Fruit fly (Drosophila melanogaster) whole organism, adult: ENCODE measurements around the gene CG9674.

Experiments used
- CG11617 ChIP-seq: fragments of 200-800 bp; sonication (Bioruptor generic); optimal IDR thresholded peaks from 2 replicates; lab custom pipeline; 2017; ENCODE audit warnings: mild to moderate bottlenecking, missing biosample characterization, missing genetic modification reagents, missing genetic modification characterization
- CG12768 ChIP-seq: fragments of 200-800 bp; sonication (Bioruptor generic); optimal IDR thresholded peaks from 2 replicates; lab custom pipeline; 2017; ENCODE audit warnings: missing biosample characterization, missing genetic modification characterization, mild to moderate bottlenecking, moderate library complexity, missing genetic modification reagents
- CG14711 ChIP-seq: fragments of 200-800 bp; sonication (Bioruptor generic); optimal IDR thresholded peaks from 2 replicates; lab custom pipeline; 2018; ENCODE audit warnings: missing biosample characterization, mild to moderate bottlenecking, missing genetic modification characterization, moderate library complexity
- CG1620 ChIP-seq: fragments of 200-800 bp; sonication (Bioruptor generic); optimal IDR thresholded peaks from 2 replicates; lab custom pipeline; 2016; ENCODE audit warnings: missing biosample characterization, missing genetic modification characterization
- CG33017 ChIP-seq: fragments of 200-800 bp; sonication (Bioruptor generic); optimal IDR thresholded peaks from 2 replicates; lab custom pipeline; 2018; ENCODE audit warnings: missing biosample characterization, mild to moderate bottlenecking, missing genetic modification characterization, moderate library complexity
- CG5204 ChIP-seq: fragments of 200-800 bp; sonication (Bioruptor generic); optimal IDR thresholded peaks from 2 replicates; lab custom pipeline; 2016; ENCODE audit warnings: missing biosample characterization, missing genetic modification characterization
- CG7045 ChIP-seq: fragments of 200-800 bp; sonication (Bioruptor generic); optimal IDR thresholded peaks from 2 replicates; lab custom pipeline; 2017; ENCODE audit warnings: missing biosample characterization, mild to moderate bottlenecking, missing genetic modification characterization
- CG7101 ChIP-seq: fragments of 200-800 bp; sonication (Bioruptor generic); optimal IDR thresholded peaks from 2 replicates; lab custom pipeline; 2018; ENCODE audit warnings: missing biosample characterization, mild to moderate bottlenecking, missing genetic modification characterization, moderate library complexity
- Clk ChIP-seq: fragments of 200-800 bp; sonication (Bioruptor generic); optimal IDR thresholded peaks from 2 replicates; lab custom pipeline; 2017; ENCODE audit warnings: missing biosample characterization, missing genetic modification characterization
- Crg-1 ChIP-seq: fragments of 200-800 bp; sonication (Bioruptor generic); optimal IDR thresholded peaks from 2 replicates; lab custom pipeline; 2016; ENCODE audit warnings: missing biosample characterization, missing genetic modification characterization
- Hr96 ChIP-seq: fragments of 200-800 bp; sonication (Bioruptor generic); optimal IDR thresholded peaks from 2 replicates; lab custom pipeline; 2016; ENCODE audit warnings: missing biosample characterization, missing genetic modification characterization
- Mnt ChIP-seq: fragments of 200-800 bp; sonication (Bioruptor generic); optimal IDR thresholded peaks from 2 replicates; lab custom pipeline; 2016; ENCODE audit warnings: missing biosample characterization, mild to moderate bottlenecking, missing genetic modification characterization
- bab1 ChIP-seq: fragments of 200-800 bp; sonication (Bioruptor generic); optimal IDR thresholded peaks from 3 replicates; lab custom pipeline; 2019; ENCODE audit warnings: missing biosample characterization, mild to moderate bottlenecking, missing genetic modification characterization, moderate library complexity
- cic ChIP-seq: fragments of 200-800 bp; sonication (Bioruptor generic); optimal IDR thresholded peaks from 2 replicates; lab custom pipeline; 2017; ENCODE audit warnings: missing biosample characterization, mild to moderate bottlenecking, missing genetic modification characterization, moderate library complexity
- cnc ChIP-seq, 2 experiments: fragments of >200 bp; optimal IDR thresholded peaks; 2 replicates each; lab custom pipeline; 2017
- kay ChIP-seq: fragments of 200-800 bp; sonication (Bioruptor generic); peaks from one replicate; lab custom pipeline; 2016; ENCODE audit warnings: missing biosample characterization, missing genetic modification characterization, borderline replicate concordance
- ovo ChIP-seq: fragments of 200-800 bp; sonication (Bioruptor generic); optimal IDR thresholded peaks from 2 replicates; lab custom pipeline; 2016; ENCODE audit warnings: missing biosample characterization, missing genetic modification characterization
- pad ChIP-seq: fragments of 200-800 bp; sonication (Bioruptor generic); optimal IDR thresholded peaks from 3 replicates; lab custom pipeline; 2017; ENCODE audit warnings: missing biosample characterization, missing genetic modification characterization, mild to moderate bottlenecking, moderate library complexity, missing genetic modification reagents
- tj ChIP-seq: fragments of 200-800 bp; sonication (Bioruptor generic); optimal IDR thresholded peaks from 3 replicates; lab custom pipeline; 2017; ENCODE audit warnings: missing biosample characterization, mild to moderate bottlenecking, missing genetic modification characterization, moderate library complexity
- toe ChIP-seq: fragments of 200-800 bp; sonication (Bioruptor generic); optimal IDR thresholded peaks from 2 replicates; lab custom pipeline; 2016; ENCODE audit warnings: missing biosample characterization, missing genetic modification characterization

Gene CG9674

DNA sequence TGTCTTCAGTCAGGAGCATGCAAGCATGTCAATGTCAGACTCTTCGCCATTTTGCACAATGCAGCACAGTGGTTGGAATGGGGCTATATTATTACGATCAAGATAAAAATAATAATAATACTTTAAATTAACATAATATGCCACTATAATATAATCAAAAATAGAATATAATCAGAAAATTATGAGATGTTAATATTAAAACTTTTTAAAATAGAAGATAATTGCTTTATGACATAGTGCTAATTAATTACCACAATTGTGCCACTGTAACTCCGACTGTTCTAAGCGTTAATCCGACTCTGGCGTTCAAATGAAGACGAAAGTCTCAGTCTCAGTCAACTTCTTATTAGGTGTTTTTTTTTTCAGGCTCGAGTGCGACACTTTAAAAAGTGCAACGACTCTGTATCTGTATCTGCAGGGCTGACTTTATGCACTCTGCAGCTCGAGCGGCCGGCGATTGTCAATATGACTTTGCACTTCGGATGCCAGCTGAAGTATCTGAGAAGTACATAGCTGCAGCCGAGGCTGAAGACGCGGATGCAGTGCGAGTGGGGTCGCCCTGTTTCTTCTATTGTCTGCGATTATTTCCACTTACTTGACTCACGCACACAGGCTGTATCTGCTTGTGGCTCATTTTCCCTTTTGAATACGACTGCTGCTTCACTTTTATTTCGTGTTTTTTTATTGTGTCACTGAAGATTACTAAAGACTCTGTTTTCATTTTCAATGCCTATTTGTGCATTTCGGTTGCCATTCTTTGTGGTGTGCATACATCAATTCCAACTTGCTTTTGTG lies 45.1 kb downstream of the CG9674 start:
- TF ChIP-seq CG7101 (tag; lab: Kevin White, UChicago) (no peak), Mnt (GFP tag; lab: Kevin White, UChicago) (no peak), cnc (optimal IDR thresholded peaks at IDR 0.05; lab: Kevin White, UChicago) (no peak), bab1 (GFP tag; lab: Kevin White, UChicago) (no peak), CG5204 (GFP tag; lab: Kevin White, UChicago) (no peak), Hr96 (GFP tag; lab: Kevin White, UChicago) (no peak), CG33017 (tag; lab: Kevin White, UChicago) (no peak), tj (GFP tag; lab: Kevin White, UChicago) (no peak), ovo (GFP tag; lab: Kevin White, UChicago) (no peak)

DNA sequence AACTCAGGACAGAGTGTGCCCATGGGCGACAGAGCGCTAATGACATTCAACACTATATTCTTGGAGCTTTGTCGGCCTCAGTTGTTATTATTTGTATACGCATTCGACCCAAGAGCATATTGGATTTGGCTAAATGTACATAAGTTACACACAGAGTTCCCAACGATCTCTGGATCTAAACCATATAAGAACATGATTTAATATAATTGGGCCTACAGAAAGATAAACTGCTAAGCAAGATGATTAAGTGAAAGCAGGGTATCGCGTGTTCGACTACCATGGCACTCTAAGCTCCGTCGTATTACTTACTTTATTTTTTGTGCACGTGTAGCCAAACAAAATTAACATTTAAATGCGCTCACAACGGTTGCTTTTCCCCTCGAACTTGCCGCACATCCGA lies 47.3 kb downstream of the CG9674 start:
- no peak for TF ChIP-seq cic (GFP tag; lab: Kevin White, UChicago)
- TF ChIP-seq tj (GFP tag; lab: Kevin White, UChicago), result no peak
- TF ChIP-seq toe (GFP tag; lab: Kevin White, UChicago), result no peak

DNA sequence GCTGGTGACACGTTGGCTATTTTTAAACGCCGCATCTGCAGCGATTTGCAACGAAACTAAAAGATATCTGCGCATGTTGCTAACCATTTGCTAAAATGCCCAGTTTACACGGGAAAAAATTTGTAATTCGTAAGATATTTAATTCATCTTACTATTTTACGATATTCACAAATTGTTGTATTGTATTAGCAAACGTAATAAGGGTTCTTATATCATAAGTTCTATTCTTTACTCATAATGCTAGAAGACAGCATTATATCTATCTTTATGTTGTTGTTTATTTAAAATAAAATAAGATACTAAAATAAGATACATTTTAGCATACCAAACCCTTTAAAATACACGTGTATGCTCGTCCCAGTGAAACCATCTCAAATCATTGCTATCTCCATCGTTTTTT lies 48.0 kb downstream of the CG9674 start:
- TF ChIP-seq CG5204 (GFP tag; lab: Kevin White, UChicago) (no peak), ovo (GFP tag; lab: Kevin White, UChicago) (no peak), tj (GFP tag; lab: Kevin White, UChicago) (no peak)

DNA sequence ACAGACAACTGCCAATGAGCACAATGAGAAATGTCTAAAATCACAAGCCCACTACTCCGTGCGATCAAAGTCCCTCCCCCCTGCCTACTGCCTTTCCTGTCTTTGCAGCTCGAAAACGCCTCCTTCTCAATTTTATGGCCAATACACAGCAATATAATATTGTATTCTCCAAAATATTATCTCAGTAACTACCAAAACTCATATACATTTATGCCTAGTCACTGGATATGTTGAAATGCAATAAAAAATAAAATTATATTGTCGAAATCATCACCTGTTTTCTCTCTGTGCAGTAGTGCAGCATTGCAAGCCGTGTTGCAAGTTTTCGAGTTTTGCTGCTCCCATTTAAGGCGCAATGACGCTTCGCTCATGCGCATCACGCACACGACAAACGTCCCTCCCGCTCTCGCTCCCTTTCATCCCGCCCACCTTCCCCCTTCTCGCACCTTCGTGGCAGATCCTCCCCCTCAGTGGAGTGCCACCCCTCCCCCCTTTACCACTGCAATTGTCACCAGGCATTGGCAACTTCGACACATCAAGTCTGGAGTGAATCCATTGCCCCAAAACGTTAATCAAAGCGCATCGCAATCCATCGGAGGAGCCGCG lies 48.9 kb downstream of the CG9674 start:
- no peak for TF ChIP-seq CG14711
- TF ChIP-seq bab1 (GFP tag; lab: Kevin White, UChicago), result no peak
- no peak for TF ChIP-seq CG11617 (GFP tag; lab: Kevin White, UChicago)
- no peak for TF ChIP-seq toe (GFP tag; lab: Kevin White, UChicago)
- no peak for TF ChIP-seq cic (GFP tag; lab: Kevin White, UChicago)
- TF ChIP-seq cnc (optimal IDR thresholded peaks at IDR 0.05; lab: Kevin White, UChicago), result no peak
- TF ChIP-seq Clk (GFP tag; lab: Kevin White, UChicago), result no peak
- no peak for TF ChIP-seq CG33017 (tag; lab: Kevin White, UChicago)

DNA sequence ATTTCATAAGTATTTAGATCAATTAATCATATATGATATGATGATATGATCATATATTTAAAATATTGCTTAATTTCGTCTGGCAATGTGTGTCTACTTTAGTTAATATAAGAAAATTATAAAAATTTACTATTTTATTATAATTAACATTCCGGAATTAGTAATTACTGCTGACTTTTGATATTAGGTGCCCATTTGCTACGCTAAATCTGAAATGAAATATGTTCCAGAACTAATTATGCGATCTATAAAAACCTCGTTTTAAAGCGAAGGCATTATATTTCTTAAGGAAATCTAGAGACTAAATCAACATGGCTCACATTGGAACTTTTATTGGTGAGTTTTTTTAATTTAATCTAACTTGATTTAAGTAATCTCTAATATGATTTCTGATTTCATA lies 52.3 kb downstream of the CG9674 start, which contains the start of gene CG42852:
Gene CG42852, plus strand, starts transcription at position 301 of the 400 bp plus-strand sequence.
- no peak for TF ChIP-seq Crg-1 (GFP tag; lab: Kevin White, UChicago)
- no peak for TF ChIP-seq toe (GFP tag; lab: Kevin White, UChicago)
- TF ChIP-seq CG14711, result no peak
- TF ChIP-seq tj (GFP tag; lab: Kevin White, UChicago), result no peak
- TF ChIP-seq kay (GFP tag; lab: Kevin White, UChicago), result no peak
- no peak for TF ChIP-seq Hr96 (GFP tag; lab: Kevin White, UChicago)
- no peak for TF ChIP-seq CG7101 (tag; lab: Kevin White, UChicago)
- TF ChIP-seq cic (GFP tag; lab: Kevin White, UChicago), result no peak
- no peak for TF ChIP-seq CG1620 (GFP tag; lab: Kevin White, UChicago)
- no peak for TF ChIP-seq CG11617 (GFP tag; lab: Kevin White, UChicago)

DNA sequence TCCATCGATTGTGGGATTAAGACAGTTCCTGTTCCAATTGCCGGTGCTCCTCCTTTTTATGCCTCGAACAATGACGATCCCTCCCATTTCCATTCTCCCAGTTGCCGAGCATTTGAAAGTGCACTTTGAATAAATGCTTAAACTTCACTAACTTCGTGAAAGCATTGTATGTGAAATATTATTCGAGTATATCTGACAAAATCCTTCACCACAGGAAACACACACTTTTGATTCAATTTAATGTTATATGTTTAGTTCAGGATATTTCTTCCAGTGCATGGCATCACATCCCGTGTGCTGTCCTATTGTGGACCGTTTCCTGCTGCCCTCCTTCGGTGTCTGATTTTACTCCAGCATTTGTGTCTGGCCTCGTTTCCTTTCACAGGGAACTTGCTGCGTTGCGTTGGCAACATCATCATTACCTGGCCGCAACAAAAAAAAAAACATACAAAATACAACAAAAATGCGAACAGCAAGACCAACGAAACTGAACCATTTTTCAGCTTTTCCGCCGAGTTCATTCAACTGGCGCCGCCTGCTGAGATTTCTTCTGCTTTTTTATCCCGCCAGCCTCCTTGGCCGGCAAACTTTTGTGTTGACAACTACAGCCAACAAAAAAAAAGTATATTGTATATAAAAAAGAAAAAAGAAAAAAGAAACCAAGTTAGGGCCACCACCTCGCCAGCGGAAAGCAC lies 55.0 kb downstream of the CG9674 start:
- TF ChIP-seq CG12768 (no peak), cnc (optimal IDR thresholded peaks at IDR 0.05; lab: Kevin White, UChicago) (no peak), Crg-1 (GFP tag; lab: Kevin White, UChicago) (no peak), CG5204 (GFP tag; lab: Kevin White, UChicago) (no peak), bab1 (GFP tag; lab: Kevin White, UChicago) (no peak), CG7101 (tag; lab: Kevin White, UChicago) (no peak), Hr96 (GFP tag; lab: Kevin White, UChicago) (no peak), CG14711 (no peak), tj (GFP tag; lab: Kevin White, UChicago) (no peak), CG33017 (tag; lab: Kevin White, UChicago) (no peak), toe (GFP tag; lab: Kevin White, UChicago) (no peak), kay (GFP tag; lab: Kevin White, UChicago) (no peak)

DNA sequence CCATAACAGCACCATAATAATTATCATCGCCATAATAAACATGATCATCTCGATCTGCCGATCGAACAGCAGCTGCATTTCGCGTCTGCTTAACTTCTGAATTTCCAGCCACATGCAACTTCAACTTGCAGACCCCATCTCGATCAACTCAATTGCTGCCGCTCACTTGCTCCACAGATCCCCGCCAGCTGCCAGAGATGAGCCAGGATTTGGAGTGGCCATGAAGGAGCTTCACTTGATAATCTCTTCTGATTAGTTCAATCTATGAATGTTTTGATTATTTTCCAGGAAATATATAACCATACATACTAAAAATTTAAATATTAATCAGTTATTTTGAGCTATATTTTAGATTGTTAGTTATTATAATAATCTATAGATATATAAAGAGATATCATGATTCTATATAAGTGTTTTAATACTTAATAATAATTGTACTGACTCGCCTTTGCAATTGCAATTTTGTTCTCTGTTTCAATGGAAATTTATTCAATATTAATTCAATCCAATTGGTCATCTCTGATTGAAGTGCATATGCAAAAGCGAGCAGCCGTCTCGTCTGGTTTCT lies 56.0 kb downstream of the CG9674 start:
- TF ChIP-seq CG5204 (GFP tag; lab: Kevin White, UChicago) (no peak), Mnt (GFP tag; lab: Kevin White, UChicago) (no peak), CG14711 (no peak), Hr96 (GFP tag; lab: Kevin White, UChicago) (no peak), kay (GFP tag; lab: Kevin White, UChicago) (no peak), bab1 (GFP tag; lab: Kevin White, UChicago) (no peak), Clk (GFP tag; lab: Kevin White, UChicago) (no peak), toe (GFP tag; lab: Kevin White, UChicago) (no peak), CG7045 (no peak), CG33017 (tag; lab: Kevin White, UChicago) (no peak), cnc (optimal IDR thresholded peaks at IDR 0.05; lab: Kevin White, UChicago) (no peak), CG11617 (GFP tag; lab: Kevin White, UChicago) (no peak), ovo (GFP tag; lab: Kevin White, UChicago) (no peak), pad (GFP tag; lab: Kevin White, UChicago) (no peak), CG7101 (tag; lab: Kevin White, UChicago) (no peak), tj (GFP tag; lab: Kevin White, UChicago) (no peak), cic (GFP tag; lab: Kevin White, UChicago) (no peak), CG1620 (GFP tag; lab: Kevin White, UChicago) (no peak), CG12768 (no peak)
